Worm (Caenorhabditis elegans) whole organism, late embryonic: ENCODE measurements around the gene F45D11.11.

ENCODE experiments used
- ceh-18 ChIP-seq: sonication (generic microtip); optimal IDR thresholded peaks from 2 replicates; lab custom pipeline; 2016; ENCODE audit warnings: missing genetic modification characterization, missing compliant biosample characterization
- fkh-6 ChIP-seq: sonication (generic microtip); optimal IDR thresholded peaks from 2 replicates; lab custom pipeline; 2016; ENCODE audit warnings: missing genetic modification characterization, missing compliant biosample characterization
- pha-4 ChIP-seq: fragments of 150-350 bp; optimal IDR thresholded peaks from 2 replicates; lab custom pipeline; 2018; ENCODE audit warnings: missing biosample characterization, missing genetic modification reagents, missing genetic modification characterization
- ref-2 ChIP-seq: sonication (generic microtip); optimal IDR thresholded peaks from 2 replicates; lab custom pipeline; 2016; ENCODE audit warnings: missing genetic modification characterization, missing compliant biosample characterization

DNA sequence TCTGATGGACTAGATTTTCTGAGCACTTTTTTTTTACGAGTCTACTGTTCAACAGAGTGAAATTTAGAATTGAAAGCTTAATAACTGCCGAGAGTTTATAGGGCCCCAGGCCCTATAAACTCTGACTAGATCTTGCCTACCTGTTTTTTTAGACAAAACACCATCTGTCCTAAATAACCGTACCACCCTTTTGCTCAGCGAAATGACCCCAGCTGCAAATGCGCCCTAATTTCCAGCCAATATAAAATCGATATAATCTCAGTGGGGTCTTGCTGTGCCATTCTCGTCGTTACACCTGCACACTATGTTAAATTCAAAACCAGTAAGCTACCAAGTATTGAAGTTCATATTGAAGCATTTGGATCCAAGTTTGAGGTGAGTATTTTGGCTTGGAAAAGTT lies 22.0 kb downstream of the F45D11.11 start, which contains the start of gene fbxc-14:
- TF ChIP-seq fkh-6 (tag; lab: Kevin White, UChicago): no peak
- TF ChIP-seq ref-2 (tag; lab: Kevin White, UChicago): no peak
- TF ChIP-seq pha-4 (tag; lab: Kevin White, UChicago): no peak
- TF ChIP-seq ceh-18 (tag; lab: Kevin White, UChicago): no peak
